Fruit fly (Drosophila melanogaster) whole organism, embryonic: Measurements from ENCODE around the gene CG1092.
A peak's percentile ranks its signal among the peaks of the same experiment; 100 is the strongest.

ENCODE experiments used
- BEAF-32 ChIP-seq: fragments of 200-800 bp; sonication (Bioruptor generic); optimal IDR thresholded peaks from 3 replicates; lab custom pipeline; 2017; ENCODE audit warnings: missing biosample characterization, missing genetic modification characterization, mild to moderate bottlenecking, moderate library complexity, missing genetic modification reagents
- CG13424 ChIP-seq: fragments of 200-800 bp; sonication (Bioruptor generic); optimal IDR thresholded peaks from 2 replicates; lab custom pipeline; 2019; ENCODE audit warnings: missing biosample characterization, mild to moderate bottlenecking, missing genetic modification characterization, moderate library complexity
- CG14014 ChIP-seq: fragments of 200-800 bp; sonication (Bioruptor generic); IDR thresholded peaks from 2 replicates; pipeline ENCODE4 v1.3.6; 2022; ENCODE audit warnings: missing biosample characterization, missing genetic modification characterization
- CG14441 ChIP-seq: fragments of 200-800 bp; sonication (Bioruptor generic); IDR thresholded peaks from 2 replicates; pipeline ENCODE4 v1.3.6; 2022; ENCODE audit warnings: missing biosample characterization, missing genetic modification characterization
- CG14965 ChIP-seq: fragments of 200-800 bp; sonication (Bioruptor generic); optimal IDR thresholded peaks from 2 replicates; lab custom pipeline; 2016; ENCODE audit warnings: missing biosample characterization, missing genetic modification characterization, borderline replicate concordance
- CG16813 ChIP-seq: fragments of 200-800 bp; sonication (Bioruptor generic); IDR thresholded peaks from 3 replicates; pipeline ENCODE4 v1.3.6; 2022; ENCODE audit warnings: missing biosample characterization, missing genetic modification characterization; ENCODE audit not compliant: partially characterized antibody
- CG17568 ChIP-seq: fragments of 200-800 bp; sonication (Bioruptor generic); optimal IDR thresholded peaks from 2 replicates; lab custom pipeline; 2018; ENCODE audit warnings: missing biosample characterization, mild to moderate bottlenecking, missing genetic modification characterization, moderate library complexity
- CG18599 ChIP-seq: fragments of 200-800 bp; sonication (Bioruptor generic); optimal IDR thresholded peaks from 3 replicates; lab custom pipeline; 2017; ENCODE audit warnings: missing biosample characterization, missing genetic modification characterization, mild to moderate bottlenecking, moderate library complexity, missing genetic modification reagents
- CG31441 ChIP-seq: fragments of 200-800 bp; sonication (Bioruptor generic); IDR thresholded peaks from 2 replicates; pipeline ENCODE4 v1.3.6; 2022; ENCODE audit warnings: missing biosample characterization, missing genetic modification characterization
- CG33213 ChIP-seq: fragments of 200-800 bp; sonication (Bioruptor generic); optimal IDR thresholded peaks from 3 replicates; lab custom pipeline; 2016; ENCODE audit warnings: missing biosample characterization, missing genetic modification characterization
- CG34224 ChIP-seq: fragments of 200-800 bp; sonication (Bioruptor generic); IDR thresholded peaks from 3 replicates; pipeline ENCODE4 v1.3.6; 2022; ENCODE audit warnings: missing biosample characterization, missing genetic modification characterization; ENCODE audit not compliant: partially characterized antibody
- CG3726 ChIP-seq: fragments of 200-800 bp; sonication (Bioruptor generic); IDR thresholded peaks from 3 replicates; pipeline ENCODE4, ENCODE4 v1.3.6; 2022; ENCODE audit warnings: missing biosample characterization, missing genetic modification characterization
- CG4707 ChIP-seq: fragments of 200-800 bp; sonication (Bioruptor generic); optimal IDR thresholded peaks from 2 replicates; lab custom pipeline; 2018; ENCODE audit warnings: missing biosample characterization, mild to moderate bottlenecking, missing genetic modification characterization, moderate library complexity
- CG6654 ChIP-seq: fragments of 200-800 bp; sonication (Bioruptor generic); optimal IDR thresholded peaks from 2 replicates; lab custom pipeline; 2017; ENCODE audit warnings: missing biosample characterization, mild to moderate bottlenecking, missing genetic modification characterization
- CG7839 ChIP-seq: fragments of 200-800 bp; sonication (Bioruptor generic); optimal IDR thresholded peaks from 3 replicates; lab custom pipeline; 2018; ENCODE audit warnings: missing biosample characterization, mild to moderate bottlenecking, missing genetic modification characterization, moderate library complexity
- CG9727 ChIP-seq: fragments of 200-800 bp; sonication (Bioruptor generic); optimal IDR thresholded peaks from 3 replicates; lab custom pipeline; 2017; ENCODE audit warnings: missing biosample characterization, mild to moderate bottlenecking, missing genetic modification characterization
- CHES-1-like ChIP-seq: fragments of 200-800 bp; sonication (Bioruptor generic); optimal IDR thresholded peaks from 2 replicates; lab custom pipeline; 2016; ENCODE audit warnings: missing biosample characterization, missing genetic modification characterization
- Chrac-16 ChIP-seq: fragments of 200-800 bp; sonication (Bioruptor generic); optimal IDR thresholded peaks from 3 replicates; lab custom pipeline; 2016; ENCODE audit warnings: missing biosample characterization, missing genetic modification characterization
- Doc2 ChIP-seq: fragments of 200-800 bp; sonication (Bioruptor generic); IDR thresholded peaks from 2 replicates; pipeline ENCODE4 v1.3.6; 2022; ENCODE audit warnings: missing biosample characterization, missing genetic modification characterization
- Dp ChIP-seq: fragments of 200-800 bp; sonication (Bioruptor generic); optimal IDR thresholded peaks from 2 replicates; lab custom pipeline; 2018; ENCODE audit warnings: missing biosample characterization, mild to moderate bottlenecking, missing genetic modification characterization, moderate library complexity
- Fer2 ChIP-seq: fragments of 200-800 bp; sonication (Bioruptor generic); optimal IDR thresholded peaks from 2 replicates; lab custom pipeline; 2018; ENCODE audit warnings: missing biosample characterization, mild to moderate bottlenecking, missing genetic modification characterization, moderate library complexity
- H2.0 ChIP-seq: fragments of 200-800 bp; sonication (Bioruptor generic); IDR thresholded peaks from 2 replicates; pipeline ENCODE4 v1.3.6; 2022; ENCODE audit warnings: missing biosample characterization, missing genetic modification characterization
- HLH3B ChIP-seq: fragments of 200-800 bp; sonication (Bioruptor generic); IDR thresholded peaks from 2 replicates; pipeline ENCODE4 v1.3.6; 2022; ENCODE audit warnings: missing biosample characterization, missing genetic modification characterization
- Scr ChIP-seq: fragments of 200-800 bp; sonication (Bioruptor generic); IDR thresholded peaks from 2 replicates; pipeline ENCODE4 v1.3.6; 2022; ENCODE audit warnings: missing biosample characterization, missing genetic modification characterization; ENCODE audit not compliant: partially characterized antibody
- Sin3A ChIP-seq: fragments of >200 bp; optimal IDR thresholded peaks from 2 replicates; lab custom pipeline; 2018
- Spps ChIP-seq: fragments of 200-800 bp; sonication (Bioruptor generic); optimal IDR thresholded peaks from 2 replicates; lab custom pipeline; 2018; ENCODE audit warnings: missing biosample characterization, mild to moderate bottlenecking, missing genetic modification characterization
- Sry-δ ChIP-seq: fragments of 200-800 bp; sonication (Bioruptor generic); optimal IDR thresholded peaks from 2 replicates; lab custom pipeline; 2016; ENCODE audit warnings: missing biosample characterization, missing genetic modification characterization
- Taf1 ChIP-seq: fragments of 200-800 bp; sonication (Bioruptor generic); IDR thresholded peaks from 2 replicates; pipeline ENCODE4 v1.3.6; 2022; ENCODE audit warnings: missing biosample characterization, missing genetic modification characterization
- YL-1 ChIP-seq: fragments of 200-800 bp; sonication (Bioruptor generic); optimal IDR thresholded peaks from 3 replicates; lab custom pipeline; 2017; ENCODE audit warnings: missing biosample characterization, mild to moderate bottlenecking, missing genetic modification characterization
- al ChIP-seq: fragments of 200-800 bp; sonication (Bioruptor generic); IDR thresholded peaks from 2 replicates; pipeline ENCODE4 v1.3.6; 2022; ENCODE audit warnings: missing biosample characterization, missing genetic modification characterization
- amos ChIP-seq: fragments of 200-800 bp; sonication (Bioruptor generic); IDR thresholded peaks from 2 replicates; pipeline ENCODE4 v1.3.6; 2022; ENCODE audit warnings: missing biosample characterization, missing genetic modification characterization; ENCODE audit not compliant: partially characterized antibody
- aop ChIP-seq: fragments of 200-800 bp; sonication (Bioruptor generic); IDR thresholded peaks from 2 replicates; pipeline ENCODE4 v1.3.6; 2022; ENCODE audit warnings: missing biosample characterization, missing genetic modification characterization
- btn ChIP-seq: fragments of 200-800 bp; sonication (Bioruptor generic); optimal IDR thresholded peaks from 2 replicates; lab custom pipeline; 2016; ENCODE audit warnings: missing biosample characterization, missing genetic modification characterization
- caup ChIP-seq: fragments of 200-800 bp; sonication (Bioruptor generic); optimal IDR thresholded peaks from 3 replicates; lab custom pipeline; 2017; ENCODE audit warnings: missing biosample characterization, mild to moderate bottlenecking, missing genetic modification characterization, moderate library complexity; ENCODE audit not compliant: severe bottlenecking
- dan ChIP-seq: fragments of 200-800 bp; sonication (Bioruptor generic); IDR thresholded peaks from 2 replicates; pipeline ENCODE4 v1.3.6; 2022; ENCODE audit warnings: missing biosample characterization, missing genetic modification characterization
- danr ChIP-seq: fragments of 200-800 bp; sonication (Bioruptor generic); IDR thresholded peaks from 2 replicates; pipeline ENCODE4 v1.3.6; 2022; ENCODE audit warnings: missing biosample characterization, missing genetic modification characterization
- dm ChIP-seq: fragments of 200-800 bp; sonication (Bioruptor generic); optimal IDR thresholded peaks from 3 replicates; lab custom pipeline; 2016; ENCODE audit warnings: missing biosample characterization, missing genetic modification characterization
- dysf ChIP-seq: fragments of 200-800 bp; sonication (Bioruptor generic); IDR thresholded peaks from 3 replicates; pipeline ENCODE4 v1.3.6; 2022; ENCODE audit warnings: missing biosample characterization, missing genetic modification characterization
- ems ChIP-seq: fragments of 200-800 bp; sonication (Bioruptor generic); optimal IDR thresholded peaks from 3 replicates; lab custom pipeline; 2016; ENCODE audit warnings: missing biosample characterization, missing genetic modification characterization
- fru ChIP-seq: fragments of >200 bp; optimal IDR thresholded peaks from 2 replicates; lab custom pipeline; 2017
- grn ChIP-seq: fragments of 200-800 bp; sonication (Bioruptor generic); optimal IDR thresholded peaks from 3 replicates; lab custom pipeline; 2017; ENCODE audit warnings: missing biosample characterization, missing genetic modification characterization
- hkb ChIP-seq, 2 experiments: fragments of 200-800 bp in 1 of 2; fragments of >200 bp in 1 of 2; sonication (Bioruptor generic) in 1 of 2; IDR thresholded peaks in 1 of 2; optimal IDR thresholded peaks in 1 of 2; 2 replicates each; pipeline versions ENCODE4 v1.3.6 to Lab custom; 2017 to 2022; ENCODE audit warnings: missing biosample characterization in 1 of 2, missing genetic modification characterization in 1 of 2
- inv ChIP-seq: fragments of 200-800 bp; sonication (Bioruptor generic); IDR thresholded peaks from 2 replicates; pipeline ENCODE4 v1.3.6; 2022; ENCODE audit warnings: missing biosample characterization, missing genetic modification characterization; ENCODE audit not compliant: partially characterized antibody
- knrl ChIP-seq: fragments of 200-800 bp; sonication (Bioruptor generic); IDR thresholded peaks from 3 replicates; pipeline ENCODE4 v1.3.6; 2022; ENCODE audit warnings: missing biosample characterization, missing genetic modification characterization; ENCODE audit not compliant: partially characterized antibody
- lola ChIP-seq, 3 experiments: fragments of >200 bp in 2 of 3; fragments of 200-800 bp in 1 of 3; sonication (Bioruptor generic) in 1 of 3; optimal IDR thresholded peaks; 2 replicates each; lab custom pipeline; 2017 to 2019; ENCODE audit warnings: missing biosample characterization in 3 of 3, missing genetic modification characterization in 3 of 3, mild to moderate bottlenecking in 1 of 3, moderate library complexity in 1 of 3
- onecut ChIP-seq: fragments of 200-800 bp; sonication (Bioruptor generic); IDR thresholded peaks from 2 replicates; pipeline ENCODE4 v1.3.6; 2022; ENCODE audit warnings: missing biosample characterization, missing genetic modification characterization
- pita ChIP-seq: fragments of 200-800 bp; sonication (Bioruptor generic); optimal IDR thresholded peaks from 2 replicates; lab custom pipeline; 2017; ENCODE audit warnings: missing biosample characterization, mild to moderate bottlenecking, missing genetic modification characterization
- pnt ChIP-seq: fragments of 200-800 bp; sonication (Bioruptor generic); optimal IDR thresholded peaks from 3 replicates; lab custom pipeline; 2016; ENCODE audit warnings: missing biosample characterization, missing genetic modification characterization
- prd ChIP-seq, 3 experiments: fragments of >200 bp in 2 of 3; fragments of 200-800 bp in 1 of 3; sonication (Bioruptor generic) in 1 of 3; optimal IDR thresholded peaks in 2 of 3; IDR thresholded peaks in 1 of 3; 2 replicates in 2 of 3; 3 replicates in 1 of 3; pipeline versions ENCODE4 v1.3.6 to Lab custom; 2017 to 2022; ENCODE audit warnings: missing biosample characterization in 1 of 3, missing genetic modification characterization in 1 of 3
- sens ChIP-seq: fragments of 200-800 bp; sonication (Bioruptor generic); peaks from one replicate; lab custom pipeline; 2016; ENCODE audit warnings: missing biosample characterization, missing genetic modification characterization
- sob ChIP-seq: fragments of 200-800 bp; sonication (Bioruptor generic); IDR thresholded peaks from 2 replicates; pipeline ENCODE4 v1.3.6; 2022; ENCODE audit warnings: missing biosample characterization, missing genetic modification characterization

The CG1092 gene

DNA sequence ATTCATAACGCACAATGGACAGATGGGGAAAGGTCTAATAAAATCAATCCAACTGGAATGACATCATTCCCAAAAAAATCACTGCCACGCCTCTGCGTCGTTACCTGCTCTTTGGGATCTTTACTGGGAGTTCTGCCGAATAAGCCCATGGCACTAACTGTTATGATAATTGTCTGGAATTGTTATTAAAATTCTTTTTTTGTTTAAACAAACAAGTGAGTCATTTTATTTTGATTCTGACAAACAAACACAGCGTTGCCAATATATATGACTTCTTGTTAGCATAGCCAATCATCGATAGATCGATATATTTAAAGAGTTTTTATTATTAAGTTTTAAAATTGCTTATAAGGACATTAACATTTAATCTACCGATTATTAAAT is 44.1 kb downstream of the CG1092 start, which contains the start of gene Vps24 (continued):
- TF ChIP-seq Dp (GFP tag; lab: Kevin White, UChicago) (no peak), caup (no peak), al (GFP tag; lab: Robert Waterston, UW) (no peak), prd (optimal IDR thresholded peaks at IDR 0.05; lab: Kevin White, UChicago) (no peak), prd (GFP tag; IDR thresholded peaks at IDR 0.05; lab: Robert Waterston, UW) (no peak), CHES-1-like (GFP tag; lab: Kevin White, UChicago) (no peak), CG16813 (peak; percentile 57), Doc2 (GFP tag; lab: Robert Waterston, UW) (no peak), dysf (GFP tag; lab: Robert Waterston, UW) (no peak), Fer2 (tag; lab: Kevin White, UChicago) (no peak), CG14014 (GFP tag; lab: Robert Waterston, UW) (no peak), Sin3A (no peak), ems (GFP tag; lab: Kevin White, UChicago) (no peak), YL-1 (GFP tag; lab: Kevin White, UChicago) (peak; percentile 22), CG33213 (GFP tag; lab: Kevin White, UChicago) (no peak), pita (GFP tag; lab: Kevin White, UChicago) (no peak), fru (lab: Kevin White, UChicago) (no peak), pnt (GFP tag; lab: Kevin White, UChicago) (no peak), grn (GFP tag; lab: Kevin White, UChicago) (no peak), CG34224 (GFP tag; lab: Robert Waterston, UW) (0 out of 3 replicates have a peak, but pooled peaks have one; percentile 21), inv (GFP tag; lab: Robert Waterston, UW) (peak; percentile 45; the same call in 1 of the 2 replicates), CG14441 (GFP tag; lab: Robert Waterston, UW) (no peak), sens (GFP tag; lab: Kevin White, UChicago) (peak; percentile 67), Chrac-16 (GFP tag; lab: Kevin White, UChicago) (no peak), aop (GFP tag; lab: Robert Waterston, UW) (no peak), CG13424 (no peak), CG4707 (GFP tag; lab: Kevin White, UChicago) (no peak), CG17568 (GFP tag; lab: Kevin White, UChicago) (no peak), dan (GFP tag; lab: Robert Waterston, UW) (no peak), sob (no peak), Spps (no peak), CG9727 (GFP tag; lab: Kevin White, UChicago) (no peak), HLH3B (no peak), hkb (optimal IDR thresholded peaks at IDR 0.05; lab: Kevin White, UChicago) (no peak), hkb (GFP tag; IDR thresholded peaks at IDR 0.05; lab: Robert Waterston, UW) (no peak), btn (GFP tag; lab: Kevin White, UChicago) (no peak), CG7839 (tag; lab: Kevin White, UChicago) (no peak), onecut (GFP tag; lab: Robert Waterston, UW) (no peak), amos (GFP tag; lab: Robert Waterston, UW) (peak; percentile 69), BEAF-32 (peak; percentile 66), H2.0 (GFP tag; lab: Robert Waterston, UW) (no peak), CG6654 (GFP tag; lab: Kevin White, UChicago) (no peak), dm (GFP tag; lab: Kevin White, UChicago) (no peak), danr (GFP tag; lab: Robert Waterston, UW) (no peak), knrl (GFP tag; lab: Robert Waterston, UW) (peak; percentile 53; the same call in 2 of the 3 replicates), CG31441 (GFP tag; lab: Robert Waterston, UW) (no peak), CG18599 (no peak), CG3726 (no peak), lola (GFP tag; optimal IDR thresholded peaks at IDR 0.05; lab: Kevin White, UChicago) (no peak), CG14965 (GFP tag; lab: Kevin White, UChicago) (no peak), Scr (GFP tag; lab: Robert Waterston, UW) (peak; percentile 66), Sry-δ (peak; percentile 0), Taf1 (GFP tag; lab: Robert Waterston, UW) (no peak)
